Fruit fly (Drosophila melanogaster): Measurements from ENCODE around the gene CG46448.

The CG46448 gene

dm6 chr2L:2420490-2420889 lies 29.0 kb downstream of the CG46448 start, which contains the start of gene CG9886 (continued):
- TF ChIP-seq HHEX (GFP tag; optimal IDR thresholded peaks at IDR 0.05) (peak; percentile 41), shn (GFP tag; optimal IDR thresholded peaks at IDR 0.05) (no peak), bab2 (GFP tag; optimal IDR thresholded peaks at IDR 0.05) (no peak), Ptx1 (GFP tag; IDR thresholded peaks at IDR 0.05) (peak; percentile 56), CG15696 (tag; optimal IDR thresholded peaks at IDR 0.05) (peak; percentile 78), CG42726 (GFP tag; IDR thresholded peaks at IDR 0.05; ENCODE audit: partially characterized antibody) (no peak), dati (GFP tag; IDR thresholded peaks at IDR 0.05) (no peak), CG4617 (GFP tag; optimal IDR thresholded peaks at IDR 0.05; ENCODE audit: borderline replicate concordance) (peak; percentile 62), BtbVII (GFP tag; optimal IDR thresholded peaks at IDR 0.05) (peak; percentile 43), NC2β (GFP tag; optimal IDR thresholded peaks at IDR 0.05) (no peak), CG3847 (GFP tag; IDR thresholded peaks at IDR 0.05) (peak; percentile 36; the same call in 1 of the 2 replicates), CG2129 (GFP tag; IDR thresholded peaks at IDR 0.05; ENCODE audit: partially characterized antibody) (no peak), caup (GFP tag; optimal IDR thresholded peaks at IDR 0.05; ENCODE audit: severe bottlenecking) (peak; percentile 58), emc (GFP tag; optimal IDR thresholded peaks at IDR 0.05) (no peak), da (GFP tag; optimal IDR thresholded peaks at IDR 0.05) (no peak), twi (tag; optimal IDR thresholded peaks at IDR 0.05) (no peak), sd (tag; optimal IDR thresholded peaks at IDR 0.05) (peak; percentile 61), H15 (GFP tag; IDR thresholded peaks at IDR 0.05) (peak; percentile 28; the same call in 1 of the 3 replicates), Ada2b (GFP tag; IDR thresholded peaks at IDR 0.05) (peak; percentile 40), Bgb (GFP tag; IDR thresholded peaks at IDR 0.05; ENCODE audit: partially characterized antibody) (no peak), CG8478 (optimal IDR thresholded peaks at IDR 0.05) (no peak), CG9609 (GFP tag; optimal IDR thresholded peaks at IDR 0.05) (no peak), CG30403 (GFP tag; optimal IDR thresholded peaks at IDR 0.05) (peak; percentile 77), CG7987 (GFP tag; optimal IDR thresholded peaks at IDR 0.05) (peak; percentile 22), CG15073 (GFP tag; optimal IDR thresholded peaks at IDR 0.05) (no peak), dmrt11E (tag; optimal IDR thresholded peaks at IDR 0.05) (peak; percentile 80), CG10274 (GFP tag; optimal IDR thresholded peaks at IDR 0.05) (no peak), CG2875 (GFP tag; optimal IDR thresholded peaks at IDR 0.05) (peak; percentile 42), CG7963 (GFP tag; IDR thresholded peaks at IDR 0.05; ENCODE audit: partially characterized antibody) (no peak), CG15514 (GFP tag; optimal IDR thresholded peaks at IDR 0.05) (peak; percentile 66), CG9932 (GFP tag; IDR thresholded peaks at IDR 0.05) (peak; percentile 61; the same call in 1 of the 2 replicates), Xbp1 (GFP tag; optimal IDR thresholded peaks at IDR 0.05) (peak; percentile 74), pan (optimal IDR thresholded peaks at IDR 0.05) (no peak), pan (GFP tag; optimal IDR thresholded peaks at IDR 0.05 in 1 of 2, IDR thresholded peaks at IDR 0.05 in 1 of 2) (peak in 1 of 2 experiments; percentile 78), ab (GFP tag; optimal IDR thresholded peaks at IDR 0.05) (no peak), CG14014 (GFP tag; IDR thresholded peaks at IDR 0.05) (peak; percentile 60), gro (GFP tag; optimal IDR thresholded peaks at IDR 0.05) (no peak), CG4854 (GFP tag; optimal IDR thresholded peaks at IDR 0.05) (no peak), fd96Cb (tag; optimal IDR thresholded peaks at IDR 0.05) (peak; percentile 45), ttk (GFP tag; IDR thresholded peaks at IDR 0.05) (peak; percentile 47; the same call in 1 of the 2 replicates), chif (GFP tag; optimal IDR thresholded peaks at IDR 0.05) (peak in 1 of 2 experiments; percentile 38), insv (GFP tag; optimal IDR thresholded peaks at IDR 0.05) (no peak), C15 (GFP tag; IDR thresholded peaks at IDR 0.05) (no peak), CG17568 (GFP tag; optimal IDR thresholded peaks at IDR 0.05) (no peak), pzg (GFP tag; optimal IDR thresholded peaks at IDR 0.05) (peak; percentile 42), Elba2 (GFP tag; optimal IDR thresholded peaks at IDR 0.05) (no peak), ac (GFP tag; optimal IDR thresholded peaks at IDR 0.05) (no peak), Nf-YB (GFP tag; optimal IDR thresholded peaks at IDR 0.05) (peak; percentile 49), zen2 (GFP tag; IDR thresholded peaks at IDR 0.05; ENCODE audit: partially characterized antibody) (no peak), CG4424 (GFP tag; optimal IDR thresholded peaks at IDR 0.05) (peak; percentile 68), sqz (GFP tag; optimal IDR thresholded peaks at IDR 0.05) (no peak)

Measured in whole organism, embryonic.